Worm (Caenorhabditis elegans) whole organism, late embryonic: Measurements from ENCODE around the gene klp-3.

Experiments used
- C08G9.2 ChIP-seq: sonication (generic microtip); optimal IDR thresholded peaks from 2 replicates; lab custom pipeline; 2016; ENCODE audit warnings: mild to moderate bottlenecking, missing genetic modification characterization, moderate library complexity, missing compliant biosample characterization
- C38D4.7 ChIP-seq: fragments of 200-800 bp; sonication (Bioruptor generic); optimal IDR thresholded peaks from 2 replicates; lab custom pipeline; 2018; ENCODE audit warnings: mild to moderate bottlenecking, missing genetic modification characterization, moderate library complexity, missing compliant biosample characterization
- F13H6.1 ChIP-seq: sonication (generic microtip); optimal IDR thresholded peaks from 2 replicates; lab custom pipeline; 2016; ENCODE audit warnings: missing genetic modification characterization, missing compliant biosample characterization
- K02D7.2 ChIP-seq: sonication (generic microtip); optimal IDR thresholded peaks from 2 replicates; lab custom pipeline; 2017; ENCODE audit warnings: mild to moderate bottlenecking, missing genetic modification characterization, missing compliant biosample characterization
- K09A11.1 ChIP-seq: sonication (generic microtip); optimal IDR thresholded peaks from 2 replicates; lab custom pipeline; 2017; ENCODE audit warnings: antibody characterized with exemption, mild to moderate bottlenecking, missing genetic modification characterization, missing compliant biosample characterization; ENCODE audit not compliant: insufficient read depth
- ama-1 ChIP-seq: fragments of 150-350 bp; optimal IDR thresholded peaks from 2 replicates; lab custom pipeline; 2014
- ceh-14 ChIP-seq: sonication (generic microtip); optimal IDR thresholded peaks from 2 replicates; lab custom pipeline; 2016; ENCODE audit warnings: missing genotype, missing genetic modification characterization, missing compliant biosample characterization
- ceh-18 ChIP-seq: sonication (generic microtip); optimal IDR thresholded peaks from 2 replicates; lab custom pipeline; 2016; ENCODE audit warnings: missing genetic modification characterization, missing compliant biosample characterization
- ceh-19 ChIP-seq: fragments of 200-800 bp; sonication (Bioruptor generic); optimal IDR thresholded peaks from 2 replicates; lab custom pipeline; 2018; ENCODE audit warnings: mild to moderate bottlenecking, missing genetic modification characterization, missing compliant biosample characterization
- ceh-31 ChIP-seq: sonication (generic microtip); optimal IDR thresholded peaks from 2 replicates; lab custom pipeline; 2016; ENCODE audit warnings: missing genetic modification characterization, missing compliant biosample characterization
- ceh-48 ChIP-seq: sonication (generic microtip); optimal IDR thresholded peaks from 2 replicates; lab custom pipeline; 2016; ENCODE audit warnings: missing genetic modification characterization, inconsistent platforms, missing compliant biosample characterization
- ceh-9 ChIP-seq: sonication (generic microtip); optimal IDR thresholded peaks from 2 replicates; lab custom pipeline; 2016; ENCODE audit warnings: mild to moderate bottlenecking, missing genetic modification characterization, inconsistent platforms, missing compliant biosample characterization
- che-1 ChIP-seq: sonication (generic microtip); optimal IDR thresholded peaks from 2 replicates; lab custom pipeline; 2016; ENCODE audit warnings: mild to moderate bottlenecking, missing genetic modification characterization, missing compliant biosample characterization
- elt-2 ChIP-seq: sonication (generic microtip); optimal IDR thresholded peaks from 2 replicates; lab custom pipeline; 2016; ENCODE audit warnings: missing genetic modification reagents, missing genetic modification characterization, missing compliant biosample characterization
- eyg-1 ChIP-seq: sonication (generic microtip); optimal IDR thresholded peaks from 2 replicates; lab custom pipeline; 2016; ENCODE audit warnings: missing genotype, missing genetic modification characterization, missing compliant biosample characterization
- fkh-6 ChIP-seq: sonication (generic microtip); optimal IDR thresholded peaks from 2 replicates; lab custom pipeline; 2016; ENCODE audit warnings: missing genetic modification characterization, missing compliant biosample characterization
- gmeb-2 ChIP-seq: sonication (generic microtip); optimal IDR thresholded peaks from 2 replicates; lab custom pipeline; 2016; ENCODE audit warnings: missing genetic modification characterization, inconsistent platforms, missing compliant biosample characterization
- hlh-13 ChIP-seq: fragments of 200-800 bp; sonication (Bioruptor generic); optimal IDR thresholded peaks from 2 replicates; lab custom pipeline; 2018; ENCODE audit warnings: mild to moderate bottlenecking, missing genetic modification characterization, missing compliant biosample characterization
- hlh-30 ChIP-seq: sonication (generic microtip); optimal IDR thresholded peaks from 2 replicates; lab custom pipeline; 2017; ENCODE audit warnings: antibody characterized with exemption, missing genetic modification characterization, missing compliant biosample characterization; ENCODE audit not compliant: insufficient read depth
- lin-11 ChIP-seq: fragments of 200-800 bp; sonication (Bioruptor generic); optimal IDR thresholded peaks from 2 replicates; lab custom pipeline; 2018; ENCODE audit warnings: mild to moderate bottlenecking, missing genetic modification characterization, missing compliant biosample characterization
- madf-2 ChIP-seq: sonication (generic microtip); optimal IDR thresholded peaks from 2 replicates; lab custom pipeline; 2017; ENCODE audit warnings: missing genetic modification characterization, missing compliant biosample characterization
- mec-3 ChIP-seq: sonication (generic microtip); optimal IDR thresholded peaks from 2 replicates; lab custom pipeline; 2016; ENCODE audit warnings: borderline replicate concordance, missing genetic modification characterization, missing compliant biosample characterization
- nhr-232 ChIP-seq: sonication (generic microtip); optimal IDR thresholded peaks from 2 replicates; lab custom pipeline; 2016; ENCODE audit warnings: missing genetic modification characterization, missing compliant biosample characterization
- odd-2 ChIP-seq: sonication (generic microtip); optimal IDR thresholded peaks from 2 replicates; lab custom pipeline; 2017; ENCODE audit warnings: antibody characterized with exemption, mild to moderate bottlenecking, missing genetic modification characterization, missing compliant biosample characterization
- pag-3 ChIP-seq: sonication (generic microtip); optimal IDR thresholded peaks from 2 replicates; lab custom pipeline; 2016; ENCODE audit warnings: missing compliant biosample characterization, missing genetic modification characterization, borderline replicate concordance
- pat-9 ChIP-seq: fragments of 200-800 bp; sonication (Bioruptor generic); optimal IDR thresholded peaks from 2 replicates; lab custom pipeline; 2018; ENCODE audit warnings: mild to moderate bottlenecking, missing genetic modification characterization, moderate library complexity, missing compliant biosample characterization
- pha-2 ChIP-seq: sonication (generic microtip); optimal IDR thresholded peaks from 2 replicates; lab custom pipeline; 2017; ENCODE audit warnings: mild to moderate bottlenecking, missing genetic modification characterization, missing compliant biosample characterization
- pha-4 ChIP-seq: fragments of 150-350 bp; optimal IDR thresholded peaks from 2 replicates; lab custom pipeline; 2018; ENCODE audit warnings: missing biosample characterization, missing genetic modification reagents, missing genetic modification characterization
- pros-1 ChIP-seq: fragments of 150-350 bp; optimal IDR thresholded peaks from 2 replicates; lab custom pipeline; 2014; ENCODE audit warnings: missing biosample characterization, missing genetic modification reagents, missing genetic modification characterization
- sox-2 ChIP-seq: fragments of 200-800 bp; sonication (Bioruptor generic); IDR thresholded peaks from 2 replicates; pipeline ENCODE4 v1.3.6; 2022; ENCODE audit warnings: missing genetic modification reagents, missing genetic modification characterization, missing compliant biosample characterization
- sox-4 ChIP-seq: sonication (generic microtip); optimal IDR thresholded peaks from 2 replicates; lab custom pipeline; 2017; ENCODE audit warnings: mild to moderate bottlenecking, missing genetic modification characterization, inconsistent platforms, missing compliant biosample characterization
- syd-9 ChIP-seq: sonication (generic microtip); optimal IDR thresholded peaks from 2 replicates; lab custom pipeline; 2016; ENCODE audit warnings: mild to moderate bottlenecking, missing genetic modification characterization, moderate library complexity, missing compliant biosample characterization
- ttx-3 ChIP-seq: sonication (generic microtip); optimal IDR thresholded peaks from 2 replicates; lab custom pipeline; 2016; ENCODE audit warnings: missing genetic modification reagents, missing genetic modification characterization, missing compliant biosample characterization
- unc-42 ChIP-seq: sonication (generic microtip); optimal IDR thresholded peaks from 2 replicates; lab custom pipeline; 2016; ENCODE audit warnings: missing genotype, missing genetic modification characterization, missing compliant biosample characterization
- unc-55 ChIP-seq: sonication (generic microtip); optimal IDR thresholded peaks from 2 replicates; lab custom pipeline; 2017; ENCODE audit warnings: missing biosample characterization, missing genetic modification reagents, missing genetic modification characterization
- unc-86 ChIP-seq: sonication (generic microtip); optimal IDR thresholded peaks from 2 replicates; lab custom pipeline; 2016; ENCODE audit warnings: missing genetic modification characterization, missing compliant biosample characterization

klp-3 gene

DNA sequence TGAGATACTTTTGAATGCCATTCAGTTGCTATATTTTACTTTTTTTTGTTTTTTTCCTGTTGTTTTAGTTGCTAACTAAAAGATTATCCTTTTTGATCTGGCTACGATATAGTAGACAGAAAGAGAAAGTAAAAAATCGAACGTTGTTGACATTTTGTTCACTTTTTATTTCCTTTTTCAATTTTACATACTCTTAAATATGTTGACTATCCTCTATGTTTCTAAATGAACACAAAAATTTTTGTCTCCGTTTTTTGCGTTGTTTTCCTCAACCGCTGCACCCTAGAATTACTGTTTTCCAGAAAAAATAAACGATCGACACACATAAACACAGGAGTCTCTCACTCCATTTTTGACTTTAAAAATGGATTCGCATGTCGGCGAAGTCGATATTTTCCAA, at the start of gene klp-3:
TSS of gene klp-3 (plus strand) at position 301 of the 400 bp plus-strand sequence.
- TF ChIP-seq nhr-232 (no peak), ceh-48 (no peak), ceh-18 (tag; lab: Kevin White, UChicago) (no peak), pag-3 (no peak), K02D7.2 (tag; lab: Kevin White, UChicago) (no peak), hlh-13 (GFP tag; lab: Kevin White, UChicago) (no peak), pha-4 (tag; lab: Kevin White, UChicago) (no peak), ama-1 (lab: Kevin White, UChicago) (no peak), che-1 (tag; lab: Kevin White, UChicago) (no peak)
- TF ChIP-seq, all 69 proteins: peak for 0

DNA sequence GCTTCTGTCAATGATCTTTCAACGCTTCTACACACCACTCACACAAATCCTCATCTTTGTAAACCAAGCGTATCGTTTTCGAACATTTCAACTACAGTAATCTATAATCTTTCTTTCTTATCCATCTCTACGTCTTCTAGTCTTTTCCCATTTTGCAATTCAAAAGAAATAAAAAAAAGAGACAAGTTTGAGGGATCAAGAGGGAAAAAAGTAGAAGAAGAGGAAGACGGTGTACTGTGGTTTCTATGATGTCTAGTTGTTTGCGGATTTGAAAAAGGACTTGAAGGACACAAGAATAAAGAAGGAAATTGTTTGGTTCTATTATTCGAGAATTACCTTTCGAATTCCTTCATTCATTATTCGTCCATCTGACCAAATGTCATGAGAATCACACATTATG, 49.6 kb upstream of the klp-3 start:
- TF ChIP-seq C38D4.7 (GFP tag; lab: Kevin White, UChicago), result no peak
- no peak for TF ChIP-seq ceh-14 (tag; lab: Kevin White, UChicago)
- no peak for TF ChIP-seq hlh-13 (GFP tag; lab: Kevin White, UChicago)
- no peak for TF ChIP-seq pat-9 (tag; lab: Kevin White, UChicago)
- TF ChIP-seq gmeb-2, result no peak
- no peak for TF ChIP-seq lin-11
- no peak for TF ChIP-seq K09A11.1
- TF ChIP-seq hlh-30 (tag; lab: Kevin White, UChicago), result no peak
- no peak for TF ChIP-seq F13H6.1
- no peak for TF ChIP-seq sox-4 (tag; lab: Kevin White, UChicago)
- TF ChIP-seq ceh-48, result no peak
- TF ChIP-seq ceh-9 (tag; lab: Kevin White, UChicago), result no peak
- TF ChIP-seq eyg-1 (tag; lab: Kevin White, UChicago), result no peak

DNA sequence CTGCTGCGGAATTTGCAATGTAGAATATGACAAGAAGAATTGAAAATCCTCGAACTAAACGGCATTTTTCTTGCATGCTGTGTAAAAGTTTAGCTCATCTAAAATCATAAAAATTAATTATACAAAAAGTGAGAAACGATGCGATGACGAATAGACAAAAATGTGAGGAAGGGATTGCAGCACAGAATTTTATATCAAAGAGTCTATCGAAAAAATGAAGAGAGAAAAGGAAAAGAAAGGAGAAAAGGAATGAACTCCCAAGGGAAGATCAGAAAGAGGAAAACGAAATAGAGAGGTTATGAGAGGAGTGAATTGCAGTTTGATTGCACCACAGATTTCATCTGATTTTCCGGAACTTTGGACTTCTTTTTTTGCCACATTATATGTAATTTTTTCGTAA, 47.9 kb upstream of the klp-3 start, which contains the start of gene glr-4:
TSS of gene glr-4 (minus strand) at position 101 of the 400 bp plus-strand sequence.
- TF ChIP-seq odd-2 (no peak), eyg-1 (tag; lab: Kevin White, UChicago) (no peak), C38D4.7 (GFP tag; lab: Kevin White, UChicago) (no peak), unc-55 (GFP tag; lab: Kevin White, UChicago) (no peak), fkh-6 (tag; lab: Kevin White, UChicago) (no peak), pros-1 (tag; lab: Kevin White, UChicago) (no peak), unc-86 (tag; lab: Kevin White, UChicago) (no peak), unc-42 (no peak), F13H6.1 (no peak), mec-3 (tag; lab: Kevin White, UChicago) (no peak), ceh-31 (tag; lab: Kevin White, UChicago) (no peak), madf-2 (tag; lab: Kevin White, UChicago) (no peak), pag-3 (no peak), ceh-9 (tag; lab: Kevin White, UChicago) (no peak), C08G9.2 (tag; lab: Kevin White, UChicago) (no peak), pha-2 (tag; lab: Kevin White, UChicago) (no peak), sox-2 (GFP tag; lab: Robert Waterston, UW) (no peak)

DNA sequence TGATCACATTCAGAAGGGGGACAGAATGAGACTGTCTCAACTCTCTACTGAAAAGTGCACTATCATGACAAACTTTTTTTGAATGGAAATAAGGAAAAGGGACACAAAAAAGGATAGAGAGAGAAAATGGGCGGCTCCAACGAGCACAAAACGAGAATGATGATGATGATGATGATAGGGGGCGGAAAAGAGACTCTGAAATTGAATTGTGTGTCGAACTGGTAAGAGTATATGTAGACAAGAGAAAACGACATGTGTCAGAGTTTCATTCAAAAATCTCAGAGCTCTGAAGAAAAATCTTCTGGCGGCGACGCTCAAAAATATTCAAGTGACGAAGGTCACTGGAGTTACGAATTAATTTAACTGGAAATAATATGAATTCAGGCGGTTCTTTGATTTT, 46.9 kb upstream of the klp-3 start:
- peak; percentile 82 for TF ChIP-seq unc-42
- TF ChIP-seq C38D4.7 (GFP tag; lab: Kevin White, UChicago), result no peak

DNA sequence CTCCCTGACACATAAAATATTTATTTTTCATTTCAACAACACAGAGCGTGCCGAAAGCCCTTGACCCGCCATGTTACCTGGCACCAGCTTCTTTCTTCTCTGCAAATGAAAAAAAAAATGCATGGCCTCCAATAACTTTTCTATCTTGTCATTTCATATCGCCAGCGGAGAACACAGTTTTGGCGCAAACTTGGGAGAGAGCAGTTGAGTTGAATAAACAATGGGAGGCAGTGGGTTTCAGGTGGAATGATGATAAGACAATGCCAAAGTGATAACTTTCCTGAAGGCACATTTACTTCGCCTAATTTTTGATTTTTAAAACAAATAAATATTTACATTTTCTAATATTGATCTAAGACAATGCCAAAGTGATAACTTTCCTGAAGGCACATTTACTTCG, 40.9 kb upstream of the klp-3 start:
- TF ChIP-seq ttx-3, result no peak
- TF ChIP-seq elt-2 (tag; lab: Kevin White, UChicago), result peak; percentile 15
- TF ChIP-seq ceh-19, result no peak
- no peak for TF ChIP-seq syd-9 (tag; lab: Kevin White, UChicago)
